Worm (Caenorhabditis elegans) whole organism, L4 larva: ENCODE measurements around the gene Y54F10BM.22.

Experiments used
- F10B5.3 ChIP-seq: sonication (generic microtip); optimal IDR thresholded peaks from 2 replicates; lab custom pipeline; 2016; ENCODE audit warnings: mild to moderate bottlenecking, missing genetic modification characterization, missing compliant biosample characterization
- F26F4.8 ChIP-seq: fragments of 200-800 bp; sonication (Bioruptor generic); conservative IDR thresholded peaks from 2 replicates; pipeline ENCODE4 v1.3.6; 2022; ENCODE audit warnings: missing genetic modification characterization, missing compliant biosample characterization
- F49E8.2 ChIP-seq: sonication (generic microtip); optimal IDR thresholded peaks from 2 replicates; lab custom pipeline; 2016; ENCODE audit warnings: missing compliant biosample characterization, mild to moderate bottlenecking, missing genetic modification characterization, borderline replicate concordance
- Y105C5A.15 ChIP-seq: fragments of 200-800 bp; sonication (Bioruptor generic); IDR thresholded peaks from 2 replicates; pipeline ENCODE4 v1.3.6; 2022; ENCODE audit warnings: missing genetic modification characterization, missing compliant biosample characterization
- Y5F2A.4 ChIP-seq: fragments of 200-800 bp; sonication (Bioruptor generic); optimal IDR thresholded peaks from 2 replicates; lab custom pipeline; 2018; ENCODE audit warnings: mild to moderate bottlenecking, missing genetic modification characterization, missing compliant biosample characterization
- aha-1 ChIP-seq: fragments of 150-350 bp; peaks from one replicate; lab custom pipeline; 2014; ENCODE audit warnings: missing biosample characterization, missing genetic modification characterization
- aly-2 ChIP-seq: sonication (generic microtip); optimal IDR thresholded peaks from 2 replicates; lab custom pipeline; 2018; ENCODE audit warnings: missing biosample characterization, missing genetic modification characterization
- attf-4 ChIP-seq: sonication (generic microtip); optimal IDR thresholded peaks from 3 replicates; lab custom pipeline; 2017; ENCODE audit warnings: missing biosample characterization, missing genetic modification characterization
- ctbp-1 ChIP-seq: fragments of 200-800 bp; sonication (Bioruptor generic); IDR thresholded peaks from 2 replicates; pipeline ENCODE4 v1.3.6; 2022; ENCODE audit warnings: missing genetic modification reagents, missing genetic modification characterization, missing compliant biosample characterization
- daf-12 ChIP-seq: fragments of 150-350 bp; optimal IDR thresholded peaks from 2 replicates; lab custom pipeline; 2014; ENCODE audit warnings: missing biosample characterization, missing genetic modification reagents, missing genetic modification characterization
- daf-16 ChIP-seq, 3 experiments: sonication (generic microtip); optimal IDR thresholded peaks; 2 replicates each; lab custom pipeline; 2016 to 2017; ENCODE audit warnings: missing genetic modification characterization in 3 of 3, missing genetic modification reagents in 3 of 3, mild to moderate bottlenecking in 2 of 3, missing compliant biosample characterization in 2 of 3, missing biosample characterization in 1 of 3, moderate library complexity in 1 of 3
- daf-19 ChIP-seq: fragments of 200-800 bp; sonication (Bioruptor generic); conservative IDR thresholded peaks from 2 replicates; pipeline ENCODE4 v1.3.6; 2022; ENCODE audit warnings: missing genetic modification characterization, missing compliant biosample characterization
- dmd-6 ChIP-seq: fragments of 200-800 bp; sonication (Bioruptor generic); IDR thresholded peaks from 2 replicates; pipeline ENCODE4 v1.3.6; 2022; ENCODE audit warnings: missing genetic modification reagents, missing genetic modification characterization, missing compliant biosample characterization
- duxl-1 ChIP-seq: sonication (generic microtip); optimal IDR thresholded peaks from 2 replicates; lab custom pipeline; 2016; ENCODE audit warnings: mild to moderate bottlenecking, missing genetic modification characterization, moderate library complexity, missing compliant biosample characterization; ENCODE audit not compliant: poor library complexity
- dve-1 ChIP-seq: sonication (generic microtip); optimal IDR thresholded peaks from 2 replicates; lab custom pipeline; 2017; ENCODE audit warnings: antibody characterized with exemption, mild to moderate bottlenecking, missing genetic modification characterization, missing compliant biosample characterization; ENCODE audit not compliant: insufficient read depth
- egl-27 ChIP-seq: sonication (generic microtip); optimal IDR thresholded peaks from 3 replicates; lab custom pipeline; 2017; ENCODE audit warnings: missing biosample characterization, missing genetic modification reagents, missing genetic modification characterization
- fkh-10 ChIP-seq: fragments of 150-350 bp; optimal IDR thresholded peaks from 2 replicates; lab custom pipeline; 2014; ENCODE audit warnings: missing biosample characterization, missing genetic modification reagents, missing genetic modification characterization
- gei-8 ChIP-seq: fragments of 200-800 bp; sonication (Bioruptor generic); optimal IDR thresholded peaks from 2 replicates; lab custom pipeline; 2018; ENCODE audit warnings: mild to moderate bottlenecking, missing genetic modification characterization, missing compliant biosample characterization
- hlh-11 ChIP-seq: fragments of 200-800 bp; sonication (Bioruptor generic); optimal IDR thresholded peaks from 2 replicates; lab custom pipeline; 2018; ENCODE audit warnings: mild to moderate bottlenecking, missing genetic modification characterization, missing compliant biosample characterization
- hlh-30 ChIP-seq: sonication (generic microtip); optimal IDR thresholded peaks from 2 replicates; lab custom pipeline; 2017; ENCODE audit warnings: antibody characterized with exemption, mild to moderate bottlenecking, missing genetic modification characterization, missing compliant biosample characterization; ENCODE audit not compliant: insufficient read depth
- lin-13 ChIP-seq: fragments of 150-350 bp; optimal IDR thresholded peaks from 2 replicates; lab custom pipeline; 2014; ENCODE audit warnings: missing biosample characterization, missing genetic modification reagents, missing genetic modification characterization
- lin-38 ChIP-seq: fragments of 200-800 bp; sonication (Bioruptor generic); IDR thresholded peaks from 2 replicates; pipeline ENCODE4 v1.3.6; 2022; ENCODE audit warnings: missing genetic modification reagents, missing genetic modification characterization, missing compliant biosample characterization
- lin-39 ChIP-seq: fragments of 150-350 bp; optimal IDR thresholded peaks from 2 replicates; lab custom pipeline; 2014; ENCODE audit warnings: missing biosample characterization, missing genetic modification reagents, missing genetic modification characterization
- lir-3 ChIP-seq: sonication (generic microtip); optimal IDR thresholded peaks from 2 replicates; lab custom pipeline; 2016; ENCODE audit warnings: mild to moderate bottlenecking, missing genetic modification characterization, missing compliant biosample characterization
- lsy-2 ChIP-seq, 2 experiments: fragments of 150-350 bp in 1 of 2; sonication (generic microtip) in 1 of 2; optimal IDR thresholded peaks; 2 replicates each; lab custom pipeline; 2014 to 2017; ENCODE audit warnings: missing biosample characterization in 2 of 2, missing genetic modification characterization in 2 of 2
- mep-1 ChIP-seq: fragments of 150-350 bp; sonication (generic microtip); optimal IDR thresholded peaks from 3 replicates; lab custom pipeline; 2014; ENCODE audit warnings: missing biosample characterization, missing genetic modification characterization
- mes-2 ChIP-seq: sonication (generic microtip); optimal IDR thresholded peaks from 2 replicates; lab custom pipeline; 2016; ENCODE audit warnings: missing genotype, mild to moderate bottlenecking, missing genetic modification characterization, missing compliant biosample characterization; ENCODE audit not compliant: poor library complexity, severe bottlenecking
- mxl-3 ChIP-seq: fragments of 200-800 bp; sonication (Bioruptor generic); optimal IDR thresholded peaks from 2 replicates; lab custom pipeline; 2018; ENCODE audit warnings: mild to moderate bottlenecking, missing genetic modification characterization, missing compliant biosample characterization
- nhr-11 ChIP-seq: fragments of 150-350 bp; optimal IDR thresholded peaks from 2 replicates; lab custom pipeline; 2014; ENCODE audit warnings: missing biosample characterization, missing genetic modification characterization
- nhr-28 ChIP-seq: fragments of 150-350 bp; optimal IDR thresholded peaks from 2 replicates; lab custom pipeline; 2014; ENCODE audit warnings: missing biosample characterization, missing genetic modification characterization
- nhr-42 ChIP-seq: fragments of 200-800 bp; sonication (Bioruptor generic); IDR thresholded peaks from 2 replicates; pipeline ENCODE4 v1.3.6; 2022; ENCODE audit warnings: missing genetic modification characterization, missing compliant biosample characterization
- nhr-76 ChIP-seq: fragments of 150-350 bp; optimal IDR thresholded peaks from 2 replicates; lab custom pipeline; 2014; ENCODE audit warnings: missing biosample characterization, missing genetic modification characterization
- pha-4 ChIP-seq, 2 experiments: fragments of 150-350 bp in 1 of 2; fragments of 200-800 bp in 1 of 2; sonication (Bioruptor generic) in 1 of 2; IDR thresholded peaks in 1 of 2; optimal IDR thresholded peaks in 1 of 2; 2 replicates each; pipeline versions ENCODE4 v1.3.6 to Lab custom; 2014 to 2022; ENCODE audit warnings: missing genetic modification characterization in 2 of 2, missing genetic modification reagents in 2 of 2, missing biosample characterization in 1 of 2, missing compliant biosample characterization in 1 of 2
- pqm-1 ChIP-seq: sonication (generic microtip); optimal IDR thresholded peaks from 2 replicates; lab custom pipeline; 2017; ENCODE audit warnings: missing biosample characterization, missing genetic modification characterization
- rbr-2 ChIP-seq: sonication (generic microtip); optimal IDR thresholded peaks from 2 replicates; lab custom pipeline; 2016; ENCODE audit warnings: missing genotype, missing genetic modification characterization, missing compliant biosample characterization
- saeg-2 ChIP-seq: fragments of 200-800 bp; sonication (Bioruptor generic); IDR thresholded peaks from 2 replicates; pipeline ENCODE4 v1.3.6; 2022; ENCODE audit warnings: missing genetic modification reagents, missing genetic modification characterization, missing compliant biosample characterization
- spr-1 ChIP-seq: sonication (generic microtip); optimal IDR thresholded peaks from 2 replicates; lab custom pipeline; 2016; ENCODE audit warnings: mild to moderate bottlenecking, missing genetic modification characterization, missing compliant biosample characterization
- unc-130 ChIP-seq: sonication (generic microtip); optimal IDR thresholded peaks from 2 replicates; lab custom pipeline; 2016; ENCODE audit warnings: missing genetic modification reagents, missing genetic modification characterization, missing compliant biosample characterization

The Y54F10BM.22 gene

ce11 chrIII:2290222-2290938 is 9.7 kb downstream of the Y54F10BM.22 start:
- TF ChIP-seq F26F4.8 (GFP tag; lab: Robert Waterston, UW) (0 out of 2 replicates have a peak, but pooled peaks have one; percentile 46), lin-38 (peak; percentile 65)

DNA sequence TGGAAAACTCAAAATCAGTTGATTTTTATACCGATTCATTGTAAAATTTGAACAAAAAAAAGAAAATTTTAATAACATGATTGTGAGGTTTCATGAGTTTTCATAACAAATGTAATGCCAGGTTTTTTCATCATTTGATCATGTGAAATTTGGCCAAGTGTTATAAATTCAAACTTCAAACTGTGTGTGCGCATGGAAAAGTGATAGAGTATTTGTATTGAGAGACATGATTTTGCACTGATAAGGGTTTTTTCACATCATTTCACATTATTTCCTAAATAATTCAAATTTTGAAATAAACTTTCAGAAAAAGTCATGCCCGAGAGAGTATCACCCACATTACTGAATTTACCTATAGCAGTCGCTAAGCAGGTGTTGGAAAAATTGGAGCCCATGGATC is 10.4 kb downstream of the Y54F10BM.22 start, which contains the start of gene fbxa-219:
Gene fbxa-219 (plus strand): TSS at position 277 of the 400 bp plus-strand sequence.
- no peak for TF ChIP-seq lin-13 (GFP tag; lab: Kevin White, UChicago)
- peak; percentile 16 for TF ChIP-seq dve-1 (tag; lab: Kevin White, UChicago)
- TF ChIP-seq gei-8 = no peak
- no peak for TF ChIP-seq rbr-2 (tag; lab: Kevin White, UChicago)
- TF ChIP-seq daf-16 (GFP tag; optimal IDR thresholded peaks at IDR 0.05; lab: Kevin White, UChicago) = no peak
- TF ChIP-seq daf-16 (tag; optimal IDR thresholded peaks at IDR 0.05; lab: Kevin White, UChicago) = peak; percentile 58
- TF ChIP-seq F10B5.3 (tag; lab: Kevin White, UChicago) = no peak
- TF ChIP-seq pqm-1 = peak; percentile 78
- no peak for TF ChIP-seq Y5F2A.4 (GFP tag; lab: Kevin White, UChicago)
- peak; percentile 88 for TF ChIP-seq aha-1 (tag; lab: Kevin White, UChicago)
- no peak for TF ChIP-seq daf-12
- TF ChIP-seq nhr-28 (tag; lab: Kevin White, UChicago) = peak; percentile 35
- TF ChIP-seq egl-27 (tag; lab: Kevin White, UChicago) = no peak
- TF ChIP-seq hlh-30 (tag; lab: Kevin White, UChicago) = peak; percentile 33

DNA sequence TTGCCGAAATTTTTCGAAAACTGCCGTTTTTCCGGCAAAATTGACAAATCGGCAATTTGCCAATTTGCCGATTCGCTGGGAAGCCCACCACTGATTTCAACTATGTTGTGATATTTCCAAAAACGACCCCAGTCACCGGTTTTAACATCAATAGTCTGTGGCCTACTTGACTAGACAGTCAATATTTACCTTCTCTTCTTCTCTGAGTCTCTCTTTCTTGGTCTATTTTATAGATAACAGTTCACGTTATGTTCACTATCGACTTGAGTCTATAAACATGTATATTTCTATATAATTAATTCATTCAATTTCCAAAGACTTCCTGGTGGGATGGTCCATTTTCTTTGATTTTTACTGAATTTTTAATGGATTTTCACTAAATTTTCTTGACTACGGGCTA is 14.0 kb downstream of the Y54F10BM.22 start:
- TF ChIP-seq lin-39 (no peak), dmd-6 (GFP tag; lab: Robert Waterston, UW) (peak; percentile 29), dve-1 (tag; lab: Kevin White, UChicago) (peak; percentile 44), nhr-28 (tag; lab: Kevin White, UChicago) (peak; percentile 71), pha-4 (GFP tag; IDR thresholded peaks at IDR 0.05; lab: Robert Waterston, UW) (no peak), pha-4 (tag; optimal IDR thresholded peaks at IDR 0.05; lab: Kevin White, UChicago) (peak; percentile 79), pqm-1 (peak; percentile 35), duxl-1 (tag; lab: Kevin White, UChicago) (peak; percentile 41), hlh-30 (tag; lab: Kevin White, UChicago) (peak; percentile 4), aly-2 (tag; lab: Kevin White, UChicago) (no peak), hlh-11 (tag; lab: Kevin White, UChicago) (peak; percentile 30), nhr-11 (tag; lab: Kevin White, UChicago) (no peak), daf-16 (GFP tag; optimal IDR thresholded peaks at IDR 0.05; lab: Kevin White, UChicago) (no peak), daf-16 (tag; optimal IDR thresholded peaks at IDR 0.05; lab: Kevin White, UChicago) (peak; percentile 94), nhr-76 (tag; lab: Kevin White, UChicago) (no peak)
- TF ChIP-seq, all 104 proteins: peak for 9

- TF ChIP-seq daf-19 (GFP tag; lab: Robert Waterston, UW) (no peak), lin-38 (peak; percentile 47), lir-3 (no peak), aha-1 (tag; lab: Kevin White, UChicago) (no peak)
These were observed 23.4 kb downstream of the Y54F10BM.22 start for ce11 chrIII:2304149-2304548.

DNA sequence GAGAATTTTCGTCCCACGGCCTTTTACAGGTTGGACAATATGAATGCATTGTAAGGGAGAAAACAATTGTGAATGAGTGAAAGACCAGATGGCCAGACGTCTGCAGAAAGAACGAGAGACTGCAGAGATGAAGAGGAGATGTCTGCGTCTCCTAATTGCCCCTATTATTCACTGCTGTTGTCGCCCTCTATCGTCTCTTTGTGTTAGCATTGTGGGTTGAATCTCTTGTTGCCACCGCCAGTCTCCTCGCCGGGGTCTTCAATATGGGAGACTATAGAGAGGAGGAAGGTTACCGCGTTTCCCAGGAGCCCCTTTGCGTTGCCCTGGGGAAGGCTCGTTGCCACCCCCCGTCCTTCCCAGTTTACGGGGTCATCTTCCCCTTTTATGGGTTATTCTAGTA is 24.2 kb downstream of the Y54F10BM.22 start, which contains the start of gene Y54F10BM.9:
Gene Y54F10BM.9 (minus strand): TSS at position 61 of the 400 bp plus-strand sequence.
- TF ChIP-seq F49E8.2 (tag; lab: Kevin White, UChicago) (no peak), mes-2 (peak; percentile 34), Y105C5A.15 (GFP tag; lab: Robert Waterston, UW) (no peak), mep-1 (peak; percentile 35), dmd-6 (GFP tag; lab: Robert Waterston, UW) (0 out of 2 replicates have a peak, but pooled peaks have one; percentile 11), ctbp-1 (no peak), saeg-2 (GFP tag; lab: Robert Waterston, UW) (no peak), spr-1 (tag; lab: Kevin White, UChicago) (no peak), hlh-11 (tag; lab: Kevin White, UChicago) (peak; percentile 54), nhr-42 (GFP tag; lab: Robert Waterston, UW) (no peak), lin-38 (peak; percentile 21; the same call in 1 of the 2 replicates), fkh-10 (GFP tag; lab: Kevin White, UChicago) (no peak), mxl-3 (GFP tag; lab: Kevin White, UChicago) (peak; percentile 20), attf-4 (no peak), lsy-2 (tag; optimal IDR thresholded peaks at IDR 0.05; lab: Kevin White, UChicago) (peak in 1 of 2 experiments; percentile 25), rbr-2 (tag; lab: Kevin White, UChicago) (peak; percentile 4), unc-130 (GFP tag; lab: Kevin White, UChicago) (no peak), duxl-1 (tag; lab: Kevin White, UChicago) (peak; percentile 55)
